Fruit fly (Drosophila melanogaster) whole organism, adult: ENCODE measurements around the gene COX6AL2.

Experiments
- CG14711 ChIP-seq: fragments of 200-800 bp; sonication (Bioruptor generic); optimal IDR thresholded peaks from 2 replicates; lab custom pipeline; 2018; ENCODE audit warnings: missing biosample characterization, mild to moderate bottlenecking, missing genetic modification characterization, moderate library complexity
- kay ChIP-seq: fragments of 200-800 bp; sonication (Bioruptor generic); peaks from one replicate; lab custom pipeline; 2016; ENCODE audit warnings: missing biosample characterization, missing genetic modification characterization, borderline replicate concordance
- pad ChIP-seq: fragments of 200-800 bp; sonication (Bioruptor generic); optimal IDR thresholded peaks from 3 replicates; lab custom pipeline; 2017; ENCODE audit warnings: missing biosample characterization, missing genetic modification characterization, mild to moderate bottlenecking, moderate library complexity, missing genetic modification reagents

DNA sequence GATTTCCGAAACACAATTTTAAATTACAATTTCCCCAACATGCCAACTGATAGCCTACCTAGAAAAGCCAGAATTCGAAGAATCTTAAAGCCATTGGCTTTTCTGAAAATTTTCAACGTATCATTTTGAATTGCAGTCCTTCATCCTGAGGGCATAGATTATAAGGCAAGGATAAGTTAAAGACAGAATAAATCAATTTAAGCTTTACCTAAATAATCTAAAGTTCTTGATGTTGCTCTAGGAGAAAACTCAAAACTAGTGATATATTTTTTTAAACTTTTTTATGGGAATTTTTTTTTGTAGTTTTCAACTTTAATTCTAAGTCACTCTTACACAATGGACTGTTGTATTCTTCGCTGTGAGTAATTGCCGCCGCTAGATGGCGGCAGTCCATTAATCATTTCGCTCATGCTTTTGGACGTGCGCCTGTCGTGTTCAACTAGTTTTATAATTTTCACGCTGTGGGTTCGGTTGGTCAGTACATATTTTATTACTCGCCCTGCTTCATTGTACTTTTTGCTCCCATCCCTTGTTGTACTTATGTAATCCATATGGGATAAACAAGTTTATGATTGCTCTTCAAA lies at the start of gene COX6AL2:
- no peak for TF ChIP-seq kay (GFP tag; lab: Kevin White, UChicago)
- TF ChIP-seq pad (GFP tag; lab: Kevin White, UChicago) = no peak
- no peak for TF ChIP-seq CG14711 (tag; lab: Kevin White, UChicago)
